Worm (Caenorhabditis elegans) whole organism, midembryonic: ENCODE results near the gene fbxa-81.

Experiments used
- flt-1 ChIP-seq: fragments of 200-800 bp; sonication (Bioruptor generic); IDR thresholded peaks from 2 replicates; pipeline ENCODE4 v1.3.6; 2022; ENCODE audit warnings: missing genetic modification characterization, missing compliant biosample characterization
- klf-2 ChIP-seq: fragments of 200-800 bp; sonication (Bioruptor generic); conservative IDR thresholded peaks from 2 replicates; pipeline ENCODE4 v1.3.6; 2022; ENCODE audit warnings: missing genetic modification reagents, missing genetic modification characterization, missing compliant biosample characterization
- ztf-23 ChIP-seq: fragments of 200-800 bp; sonication (Bioruptor generic); IDR thresholded peaks from 2 replicates; pipeline ENCODE4 v1.3.6; 2022; ENCODE audit warnings: missing genetic modification reagents, missing genetic modification characterization, missing compliant biosample characterization

- no peak for TF ChIP-seq ztf-23
- TF ChIP-seq klf-2 (GFP tag; lab: Robert Waterston, UW) = no peak
- no peak for TF ChIP-seq flt-1 (GFP tag; lab: Robert Waterston, UW)
These were observed 38.6 kb downstream of the fbxa-81 start for ce11 chrX:14503282-14503681.
